Fruit fly (Drosophila melanogaster) whole organism, embryonic: ENCODE data around the gene dbo.

Experiments
- Atf-2 ChIP-seq: fragments of 200-800 bp; sonication (Bioruptor generic); optimal IDR thresholded peaks from 2 replicates; lab custom pipeline; 2016; ENCODE audit warnings: missing biosample characterization, missing genetic modification characterization
- BEAF-32 ChIP-seq: fragments of 200-800 bp; sonication (Bioruptor generic); optimal IDR thresholded peaks from 3 replicates; lab custom pipeline; 2017; ENCODE audit warnings: missing biosample characterization, missing genetic modification characterization, mild to moderate bottlenecking, moderate library complexity, missing genetic modification reagents
- Blimp-1 ChIP-seq: fragments of 200-800 bp; sonication (Bioruptor generic); optimal IDR thresholded peaks from 3 replicates; lab custom pipeline; 2018; ENCODE audit warnings: missing biosample characterization, missing genetic modification characterization, mild to moderate bottlenecking, moderate library complexity, missing genetic modification reagents
- CG10267 ChIP-seq: fragments of 200-800 bp; sonication (Bioruptor generic); optimal IDR thresholded peaks from 2 replicates; lab custom pipeline; 2018; ENCODE audit warnings: missing biosample characterization, mild to moderate bottlenecking, missing genetic modification characterization, moderate library complexity
- CG10274 ChIP-seq: fragments of 200-800 bp; sonication (Bioruptor generic); optimal IDR thresholded peaks from 3 replicates; lab custom pipeline; 2017; ENCODE audit warnings: missing biosample characterization, mild to moderate bottlenecking, missing genetic modification characterization
- CG11247 ChIP-seq: fragments of 200-800 bp; sonication (Bioruptor generic); IDR thresholded peaks from 2 replicates; pipeline ENCODE4 v1.3.6; 2022; ENCODE audit warnings: missing biosample characterization, missing genetic modification characterization
- CG1233 ChIP-seq: fragments of 200-800 bp; sonication (Bioruptor generic); optimal IDR thresholded peaks from 4 replicates; lab custom pipeline; 2018; ENCODE audit warnings: missing biosample characterization, mild to moderate bottlenecking, missing genetic modification characterization
- CG14667 ChIP-seq: fragments of 200-800 bp; sonication (Bioruptor generic); IDR thresholded peaks from 2 replicates; pipeline ENCODE4 v1.3.6; 2022; ENCODE audit warnings: missing biosample characterization, missing genetic modification characterization
- CG14710 ChIP-seq: fragments of 200-800 bp; sonication (Bioruptor generic); optimal IDR thresholded peaks from 3 replicates; lab custom pipeline; 2019; ENCODE audit warnings: missing biosample characterization, mild to moderate bottlenecking, missing genetic modification characterization, moderate library complexity
- CG1603 ChIP-seq: fragments of 200-800 bp; sonication (Bioruptor generic); optimal IDR thresholded peaks from 2 replicates; lab custom pipeline; 2019; ENCODE audit warnings: missing biosample characterization, mild to moderate bottlenecking, missing genetic modification characterization, moderate library complexity
- CG1647 ChIP-seq: fragments of 200-800 bp; sonication (Bioruptor generic); optimal IDR thresholded peaks from 3 replicates; lab custom pipeline; 2016; ENCODE audit warnings: missing biosample characterization, missing genetic modification characterization
- CG18262 ChIP-seq: fragments of 200-800 bp; optimal IDR thresholded peaks from 3 replicates; lab custom pipeline; 2019; ENCODE audit warnings: missing biosample characterization, mild to moderate bottlenecking, missing genetic modification characterization, moderate library complexity
- CG2129 ChIP-seq: fragments of 200-800 bp; sonication (Bioruptor generic); IDR thresholded peaks from 2 replicates; pipeline ENCODE4 v1.3.6; 2022; ENCODE audit warnings: missing biosample characterization, missing genetic modification characterization; ENCODE audit not compliant: partially characterized antibody
- CG30403 ChIP-seq: fragments of 200-800 bp; sonication (Bioruptor generic); optimal IDR thresholded peaks from 3 replicates; lab custom pipeline; 2016; ENCODE audit warnings: missing biosample characterization, missing genetic modification characterization
- CG31365 ChIP-seq: fragments of 200-800 bp; sonication (Bioruptor generic); optimal IDR thresholded peaks from 2 replicates; lab custom pipeline; 2018; ENCODE audit warnings: missing biosample characterization, mild to moderate bottlenecking, missing genetic modification characterization
- CG31388 ChIP-seq: fragments of 200-800 bp; sonication (Bioruptor generic); optimal IDR thresholded peaks from 2 replicates; lab custom pipeline; 2016; ENCODE audit warnings: missing biosample characterization, missing genetic modification characterization
- CG34376 ChIP-seq: fragments of 200-800 bp; sonication (Bioruptor generic); optimal IDR thresholded peaks from 2 replicates; lab custom pipeline; 2018; ENCODE audit warnings: missing biosample characterization, mild to moderate bottlenecking, missing genetic modification characterization
- CG3847 ChIP-seq: fragments of 200-800 bp; sonication (Bioruptor generic); IDR thresholded peaks from 2 replicates; pipeline ENCODE4 v1.3.6; 2022; ENCODE audit warnings: missing biosample characterization, missing genetic modification characterization
- CG4282 ChIP-seq: fragments of 200-800 bp; sonication (Bioruptor generic); optimal IDR thresholded peaks from 2 replicates; lab custom pipeline; 2016; ENCODE audit warnings: missing biosample characterization, missing genetic modification characterization
- CG4404 ChIP-seq: fragments of 200-800 bp; sonication (Bioruptor generic); IDR thresholded peaks from 2 replicates; pipeline ENCODE4 v1.3.6; 2022; ENCODE audit warnings: missing biosample characterization, missing genetic modification characterization
- CG6689 ChIP-seq: fragments of 200-800 bp; sonication (Bioruptor generic); IDR thresholded peaks from 2 replicates; pipeline ENCODE4 v1.3.6; 2022; ENCODE audit warnings: missing biosample characterization, missing genetic modification characterization
- CG6765 ChIP-seq: fragments of 200-800 bp; sonication (Bioruptor generic); optimal IDR thresholded peaks from 3 replicates; lab custom pipeline; 2017; ENCODE audit warnings: missing biosample characterization, mild to moderate bottlenecking, missing genetic modification characterization
- CG8359 ChIP-seq: fragments of 200-800 bp; sonication (Bioruptor generic); optimal IDR thresholded peaks from 2 replicates; lab custom pipeline; 2017; ENCODE audit warnings: missing biosample characterization, mild to moderate bottlenecking, missing genetic modification characterization, borderline replicate concordance
- CG8924 ChIP-seq: fragments of 200-800 bp; optimal IDR thresholded peaks from 3 replicates; lab custom pipeline; 2019; ENCODE audit warnings: missing biosample characterization, mild to moderate bottlenecking, missing genetic modification characterization, moderate library complexity
- Camta ChIP-seq: fragments of 200-800 bp; sonication (Bioruptor generic); optimal IDR thresholded peaks from 2 replicates; lab custom pipeline; 2016; ENCODE audit warnings: missing biosample characterization, missing genetic modification characterization
- Deaf1 ChIP-seq: fragments of 200-800 bp; optimal IDR thresholded peaks from 3 replicates; lab custom pipeline; 2019; ENCODE audit warnings: missing biosample characterization, mild to moderate bottlenecking, missing genetic modification characterization, moderate library complexity
- Dfd ChIP-seq, 2 experiments: fragments of >200 bp; optimal IDR thresholded peaks; 2 replicates each; lab custom pipeline; 2017; ENCODE audit warnings: missing biosample characterization in 2 of 2, missing genetic modification characterization in 2 of 2
- Dip3 ChIP-seq: fragments of 200-800 bp; sonication (Bioruptor generic); optimal IDR thresholded peaks from 3 replicates; lab custom pipeline; 2016; ENCODE audit warnings: missing biosample characterization, missing genetic modification characterization
- ERR ChIP-seq: fragments of 200-800 bp; sonication (Bioruptor generic); optimal IDR thresholded peaks from 2 replicates; lab custom pipeline; 2016; ENCODE audit warnings: missing biosample characterization, missing genetic modification characterization
- Ets65A ChIP-seq: fragments of 200-800 bp; sonication (Bioruptor generic); peaks from one replicate; lab custom pipeline; 2016; ENCODE audit warnings: missing biosample characterization, missing genetic modification characterization
- Fer2 ChIP-seq: fragments of 200-800 bp; sonication (Bioruptor generic); optimal IDR thresholded peaks from 2 replicates; lab custom pipeline; 2018; ENCODE audit warnings: missing biosample characterization, mild to moderate bottlenecking, missing genetic modification characterization, moderate library complexity
- Hr3 ChIP-seq: fragments of 200-800 bp; sonication (Bioruptor generic); optimal IDR thresholded peaks from 3 replicates; lab custom pipeline; 2016; ENCODE audit warnings: missing biosample characterization, missing genetic modification characterization
- Myb ChIP-seq: fragments of 200-800 bp; sonication (Bioruptor generic); optimal IDR thresholded peaks from 2 replicates; lab custom pipeline; 2016; ENCODE audit warnings: missing biosample characterization, missing genetic modification characterization
- Nf-YC ChIP-seq: fragments of 200-800 bp; optimal IDR thresholded peaks from 3 replicates; lab custom pipeline; 2019; ENCODE audit warnings: missing biosample characterization, mild to moderate bottlenecking, missing genetic modification characterization, moderate library complexity
- Sox100B ChIP-seq: fragments of 200-800 bp; sonication (Bioruptor generic); optimal IDR thresholded peaks from 3 replicates; lab custom pipeline; 2018; ENCODE audit warnings: missing biosample characterization, mild to moderate bottlenecking, missing genetic modification characterization
- Sox102F ChIP-seq: fragments of 200-800 bp; sonication (Bioruptor generic); optimal IDR thresholded peaks from 2 replicates; lab custom pipeline; 2018; ENCODE audit warnings: missing biosample characterization, mild to moderate bottlenecking, missing genetic modification characterization, moderate library complexity
- bsh ChIP-seq, 2 experiments: fragments of 200-800 bp; sonication (Bioruptor generic); optimal IDR thresholded peaks; 2 replicates each; lab custom pipeline; 2017 to 2018; ENCODE audit warnings: mild to moderate bottlenecking in 2 of 2, missing biosample characterization in 2 of 2, missing genetic modification characterization in 2 of 2, moderate library complexity in 1 of 2
- chif ChIP-seq, 2 experiments: fragments of 200-800 bp; sonication (Bioruptor generic); optimal IDR thresholded peaks; 3 replicates each; lab custom pipeline; 2016; ENCODE audit warnings: missing biosample characterization in 2 of 2, missing genetic modification characterization in 2 of 2
- disco-r ChIP-seq: fragments of 200-800 bp; sonication (Bioruptor generic); optimal IDR thresholded peaks from 2 replicates; lab custom pipeline; 2016; ENCODE audit warnings: missing biosample characterization, missing genetic modification characterization
- fru ChIP-seq: fragments of >200 bp; optimal IDR thresholded peaks from 2 replicates; lab custom pipeline; 2017
- ftz-f1 ChIP-seq: fragments of 200-800 bp; sonication (Bioruptor generic); optimal IDR thresholded peaks from 2 replicates; lab custom pipeline; 2016; ENCODE audit warnings: missing biosample characterization, missing genetic modification characterization
- gce ChIP-seq: fragments of 200-800 bp; sonication (Bioruptor generic); IDR thresholded peaks from 3 replicates; pipeline ENCODE4 v1.3.6; 2022; ENCODE audit warnings: missing biosample characterization, missing genetic modification characterization
- gem ChIP-seq: fragments of 200-800 bp; sonication (Bioruptor generic); optimal IDR thresholded peaks from 2 replicates; lab custom pipeline; 2019; ENCODE audit warnings: missing biosample characterization, mild to moderate bottlenecking, missing genetic modification characterization, moderate library complexity
- her ChIP-seq: fragments of 200-800 bp; sonication (Bioruptor generic); optimal IDR thresholded peaks from 2 replicates; lab custom pipeline; 2016; ENCODE audit warnings: missing biosample characterization, missing genetic modification characterization
- lbe ChIP-seq: fragments of 200-800 bp; sonication (Bioruptor generic); optimal IDR thresholded peaks from 2 replicates; lab custom pipeline; 2016; ENCODE audit warnings: missing biosample characterization, mild to moderate bottlenecking, missing genetic modification characterization
- lola ChIP-seq, 3 experiments: fragments of >200 bp in 2 of 3; fragments of 200-800 bp in 1 of 3; sonication (Bioruptor generic) in 1 of 3; optimal IDR thresholded peaks; 2 replicates each; lab custom pipeline; 2017 to 2019; ENCODE audit warnings: missing biosample characterization in 3 of 3, missing genetic modification characterization in 3 of 3, mild to moderate bottlenecking in 1 of 3, moderate library complexity in 1 of 3
- mld ChIP-seq: fragments of 200-800 bp; sonication (Bioruptor generic); IDR thresholded peaks from 3 replicates; pipeline ENCODE4 v1.3.6; 2022; ENCODE audit warnings: missing biosample characterization, missing genetic modification characterization; ENCODE audit not compliant: partially characterized antibody
- shn ChIP-seq: fragments of 200-800 bp; sonication (Bioruptor generic); optimal IDR thresholded peaks from 3 replicates; lab custom pipeline; 2016; ENCODE audit warnings: missing biosample characterization, missing genetic modification characterization
- tgo ChIP-seq: fragments of 200-800 bp; sonication (Bioruptor generic); IDR thresholded peaks from 3 replicates; pipeline ENCODE4 v1.3.6; 2022; ENCODE audit warnings: missing biosample characterization, missing genetic modification characterization
- wor ChIP-seq: fragments of 200-800 bp; sonication (Bioruptor generic); IDR thresholded peaks from 2 replicates; pipeline ENCODE4 v1.3.6; 2022; ENCODE audit warnings: missing biosample characterization, missing genetic modification characterization
- zen ChIP-seq: fragments of 200-800 bp; sonication (Bioruptor generic); optimal IDR thresholded peaks from 3 replicates; lab custom pipeline; 2018; ENCODE audit warnings: missing biosample characterization, mild to moderate bottlenecking, missing genetic modification characterization, moderate library complexity
- zfh2 ChIP-seq: fragments of 200-800 bp; sonication (Bioruptor generic); optimal IDR thresholded peaks from 2 replicates; lab custom pipeline; 2016; ENCODE audit warnings: missing biosample characterization, missing genetic modification characterization

dbo gene

dm6 chr3L:15777383-15777782 lies 49.3 kb upstream of the dbo start (continued):
- TF ChIP-seq CG11247 = no peak
- peak; percentile 23 for TF ChIP-seq Sox102F (GFP tag; lab: Kevin White, UChicago)
- TF ChIP-seq gce = no peak
- no peak for TF ChIP-seq CG1647
- TF ChIP-seq Ets65A (GFP tag; lab: Kevin White, UChicago) = no peak
- TF ChIP-seq chif (GFP tag; optimal IDR thresholded peaks at IDR 0.05; lab: Kevin White, UChicago) = no peak
- TF ChIP-seq CG10267 (tag; lab: Kevin White, UChicago) = peak; percentile 30
- TF ChIP-seq Dfd (GFP tag; optimal IDR thresholded peaks at IDR 0.05; lab: Kevin White, UChicago) = no peak
- no peak for TF ChIP-seq CG4282 (GFP tag; lab: Kevin White, UChicago)
- TF ChIP-seq Atf-2 = no peak
- no peak for TF ChIP-seq tgo (GFP tag; lab: Robert Waterston, UW)
- TF ChIP-seq wor (GFP tag; lab: Robert Waterston, UW) = no peak
- TF ChIP-seq CG14667 (GFP tag; lab: Robert Waterston, UW) = no peak
- TF ChIP-seq mld = no peak
- no peak for TF ChIP-seq Camta
- TF ChIP-seq Fer2 (tag; lab: Kevin White, UChicago) = no peak
- no peak for TF ChIP-seq BEAF-32 (GFP tag; lab: Kevin White, UChicago)
- no peak for TF ChIP-seq CG6765 (GFP tag; lab: Kevin White, UChicago)
- no peak for TF ChIP-seq CG1233 (GFP tag; lab: Kevin White, UChicago)
- no peak for TF ChIP-seq lbe (GFP tag; lab: Kevin White, UChicago)
- TF ChIP-seq ERR (GFP tag; lab: Kevin White, UChicago) = no peak
- peak; percentile 67 for TF ChIP-seq CG18262
- TF ChIP-seq Hr3 (GFP tag; lab: Kevin White, UChicago) = no peak
- no peak for TF ChIP-seq zen (tag; lab: Kevin White, UChicago)
- no peak for TF ChIP-seq disco-r (GFP tag; lab: Kevin White, UChicago)
- TF ChIP-seq fru (lab: Kevin White, UChicago) = no peak
- no peak for TF ChIP-seq Nf-YC
- no peak for TF ChIP-seq CG8924 (tag; lab: Kevin White, UChicago)
- TF ChIP-seq CG31365 (tag; lab: Kevin White, UChicago) = no peak
- TF ChIP-seq ftz-f1 (GFP tag; lab: Kevin White, UChicago) = no peak
- TF ChIP-seq CG4404 (GFP tag; lab: Robert Waterston, UW) = no peak
- no peak for TF ChIP-seq CG3847 (GFP tag; lab: Robert Waterston, UW)
- TF ChIP-seq Sox100B (GFP tag; lab: Kevin White, UChicago) = peak; percentile 9
- TF ChIP-seq Deaf1 = no peak
- no peak for TF ChIP-seq Blimp-1 (GFP tag; lab: Kevin White, UChicago)
- TF ChIP-seq CG10274 (GFP tag; lab: Kevin White, UChicago) = no peak
- TF ChIP-seq Myb = no peak
- no peak for TF ChIP-seq CG2129 (GFP tag; lab: Robert Waterston, UW)
- TF ChIP-seq CG30403 (GFP tag; lab: Kevin White, UChicago) = peak; percentile 0
- peak; percentile 49 for TF ChIP-seq gem
- TF ChIP-seq bsh (GFP tag; optimal IDR thresholded peaks at IDR 0.05; lab: Kevin White, UChicago) = peak in 1 of 2 experiments; percentile 35
- TF ChIP-seq CG34376 (GFP tag; lab: Kevin White, UChicago) = no peak
- no peak for TF ChIP-seq CG1603 (tag; lab: Kevin White, UChicago)
- TF ChIP-seq Dip3 (GFP tag; lab: Kevin White, UChicago) = no peak
- TF ChIP-seq zfh2 (GFP tag; lab: Kevin White, UChicago) = no peak
- no peak for TF ChIP-seq CG6689 (GFP tag; lab: Robert Waterston, UW)
- TF ChIP-seq lola (GFP tag; optimal IDR thresholded peaks at IDR 0.05; lab: Kevin White, UChicago) = peak in 1 of 3 experiments; percentile 73
- no peak for TF ChIP-seq CG31388 (GFP tag; lab: Kevin White, UChicago)
- no peak for TF ChIP-seq shn (GFP tag; lab: Kevin White, UChicago)
- no peak for TF ChIP-seq CG8359 (GFP tag; lab: Kevin White, UChicago)
- TF ChIP-seq her (GFP tag; lab: Kevin White, UChicago) = no peak
- TF ChIP-seq CG14710 (tag; lab: Kevin White, UChicago) = peak; percentile 61
